Fruit fly (Drosophila melanogaster) whole organism, pupa: ENCODE measurements around the gene CG32086.

ENCODE experiments used
- CG10348 ChIP-seq: fragments of 200-800 bp; sonication (Bioruptor generic); IDR thresholded peaks from 2 replicates; pipeline ENCODE4 v1.3.6; 2022; ENCODE audit warnings: missing biosample characterization, missing genetic modification characterization
- CG13204 ChIP-seq: fragments of 200-800 bp; sonication (Bioruptor generic); optimal IDR thresholded peaks from 2 replicates; lab custom pipeline; 2018; ENCODE audit warnings: missing biosample characterization, mild to moderate bottlenecking, missing genetic modification characterization, moderate library complexity
- CG14655 ChIP-seq: fragments of 200-800 bp; sonication (Bioruptor generic); optimal IDR thresholded peaks from 3 replicates; lab custom pipeline; 2017; ENCODE audit warnings: mild to moderate bottlenecking, missing biosample characterization, missing genetic modification reagents, missing genetic modification characterization
- CG15710 ChIP-seq: fragments of 200-800 bp; sonication (Bioruptor generic); optimal IDR thresholded peaks from 2 replicates; lab custom pipeline; 2018; ENCODE audit warnings: missing biosample characterization, mild to moderate bottlenecking, missing genetic modification characterization, moderate library complexity
- CG34367 ChIP-seq: fragments of 200-800 bp; sonication (Bioruptor generic); optimal IDR thresholded peaks from 2 replicates; lab custom pipeline; 2018; ENCODE audit warnings: missing biosample characterization, mild to moderate bottlenecking, missing genetic modification characterization
- CG8159 ChIP-seq: fragments of 200-800 bp; sonication (Bioruptor generic); optimal IDR thresholded peaks from 3 replicates; lab custom pipeline; 2018; ENCODE audit warnings: missing biosample characterization, mild to moderate bottlenecking, missing genetic modification characterization, moderate library complexity
- CG9948 ChIP-seq: fragments of 200-800 bp; sonication (Bioruptor generic); optimal IDR thresholded peaks from 2 replicates; lab custom pipeline; 2018; ENCODE audit warnings: missing biosample characterization, mild to moderate bottlenecking, missing genetic modification characterization, moderate library complexity
- D1 ChIP-seq: fragments of 200-800 bp; sonication (Bioruptor generic); optimal IDR thresholded peaks from 2 replicates; lab custom pipeline; 2018; ENCODE audit warnings: missing biosample characterization, mild to moderate bottlenecking, missing genetic modification characterization, moderate library complexity
- Pif1A ChIP-seq: fragments of 200-800 bp; sonication (Bioruptor generic); optimal IDR thresholded peaks from 3 replicates; lab custom pipeline; 2016; ENCODE audit warnings: missing biosample characterization, missing genetic modification characterization
- Pif1B ChIP-seq: fragments of 200-800 bp; sonication (Bioruptor generic); optimal IDR thresholded peaks from 3 replicates; lab custom pipeline; 2016; ENCODE audit warnings: missing biosample characterization, missing genetic modification characterization
- Snoo ChIP-seq: fragments of 200-800 bp; sonication (Bioruptor generic); optimal IDR thresholded peaks from 3 replicates; lab custom pipeline; 2017; ENCODE audit warnings: missing biosample characterization, mild to moderate bottlenecking, missing genetic modification characterization, inconsistent platforms
- fd96Ca ChIP-seq: fragments of 200-800 bp; sonication (Bioruptor generic); IDR thresholded peaks from 3 replicates; pipeline ENCODE4 v1.3.6; 2022; ENCODE audit warnings: missing biosample characterization, missing genetic modification characterization
- gl ChIP-seq: fragments of 200-800 bp; sonication (Bioruptor generic); optimal IDR thresholded peaks from 2 replicates; lab custom pipeline; 2018; ENCODE audit warnings: missing biosample characterization, mild to moderate bottlenecking, missing genetic modification characterization
- rn ChIP-seq: fragments of 200-800 bp; sonication (Bioruptor generic); IDR thresholded peaks from 2 replicates; pipeline ENCODE4 v1.3.6; 2022; ENCODE audit warnings: missing biosample characterization, missing genetic modification characterization

dm6 chr3L:11599965-11600420 lies 16.1 kb upstream of the CG32086 start, which contains the start of the genes CG14137 and CG46394:
- TF ChIP-seq CG14655 (GFP tag; lab: Kevin White, UChicago) (no peak), rn (GFP tag; lab: Robert Waterston, UW) (no peak), CG13204 (GFP tag; lab: Kevin White, UChicago) (no peak), CG34367 (no peak), CG15710 (tag; lab: Kevin White, UChicago) (no peak), Pif1B (no peak), Snoo (tag; lab: Kevin White, UChicago) (no peak), CG10348 (GFP tag; lab: Robert Waterston, UW) (no peak), CG9948 (no peak), gl (tag; lab: Kevin White, UChicago) (no peak), D1 (no peak), CG8159 (tag; lab: Kevin White, UChicago) (no peak), fd96Ca (no peak), Pif1A (GFP tag; lab: Kevin White, UChicago) (no peak)
